Fruit fly (Drosophila melanogaster) whole organism, prepupa: ENCODE data around the gene caz.

Experiments
- Blimp-1 ChIP-seq: fragments of 200-800 bp; sonication (Bioruptor generic); optimal IDR thresholded peaks from 3 replicates; lab custom pipeline; 2017; ENCODE audit warnings: missing biosample characterization, missing genetic modification characterization, mild to moderate bottlenecking, moderate library complexity, missing genetic modification reagents
- CG10631 ChIP-seq: fragments of 200-800 bp; sonication (Bioruptor generic); optimal IDR thresholded peaks from 2 replicates; lab custom pipeline; 2016; ENCODE audit warnings: missing biosample characterization, missing genetic modification characterization
- CG10669 ChIP-seq: fragments of 200-800 bp; sonication (Bioruptor generic); optimal IDR thresholded peaks from 3 replicates; lab custom pipeline; 2018; ENCODE audit warnings: missing biosample characterization, mild to moderate bottlenecking, missing genetic modification characterization, moderate library complexity
- CG11294 ChIP-seq: fragments of 200-800 bp; sonication (Bioruptor generic); IDR thresholded peaks from 2 replicates; pipeline ENCODE4 v1.3.6; 2022; ENCODE audit warnings: missing biosample characterization, missing genetic modification characterization
- CG11762 ChIP-seq: fragments of 200-800 bp; sonication (Bioruptor generic); optimal IDR thresholded peaks from 3 replicates; lab custom pipeline; 2016; ENCODE audit warnings: missing biosample characterization, missing genetic modification characterization; ENCODE audit not compliant: insufficient read depth
- CG11902 ChIP-seq: fragments of 200-800 bp; sonication (Bioruptor generic); optimal IDR thresholded peaks from 3 replicates; lab custom pipeline; 2016; ENCODE audit warnings: missing biosample characterization, missing genetic modification characterization
- CG1621 ChIP-seq: fragments of 200-800 bp; sonication (Bioruptor generic); optimal IDR thresholded peaks from 3 replicates; lab custom pipeline; 2018; ENCODE audit warnings: missing biosample characterization, mild to moderate bottlenecking, missing genetic modification characterization
- CG16779 ChIP-seq: fragments of 200-800 bp; sonication (Bioruptor generic); optimal IDR thresholded peaks from 3 replicates; lab custom pipeline; 2017; ENCODE audit warnings: missing biosample characterization, mild to moderate bottlenecking, missing genetic modification characterization
- CG3032 ChIP-seq: fragments of 200-800 bp; optimal IDR thresholded peaks from 2 replicates; lab custom pipeline; 2019; ENCODE audit warnings: missing biosample characterization, mild to moderate bottlenecking, missing genetic modification characterization, moderate library complexity
- CG31627 ChIP-seq: fragments of 200-800 bp; sonication (Bioruptor generic); optimal IDR thresholded peaks from 3 replicates; lab custom pipeline; 2016; ENCODE audit warnings: missing biosample characterization, missing genetic modification characterization
- CG34406 ChIP-seq: fragments of 200-800 bp; sonication (Bioruptor generic); optimal IDR thresholded peaks from 3 replicates; lab custom pipeline; 2016; ENCODE audit warnings: missing biosample characterization, missing genetic modification characterization
- CG4318 ChIP-seq: fragments of 200-800 bp; sonication (Bioruptor generic); optimal IDR thresholded peaks from 3 replicates; lab custom pipeline; 2017; ENCODE audit warnings: missing biosample characterization, mild to moderate bottlenecking, missing genetic modification characterization
- CG6276 ChIP-seq: fragments of 200-800 bp; sonication (Bioruptor generic); optimal IDR thresholded peaks from 2 replicates; lab custom pipeline; 2017; ENCODE audit warnings: missing biosample characterization, mild to moderate bottlenecking, missing genetic modification characterization
- CG6792 ChIP-seq: fragments of 200-800 bp; sonication (Bioruptor generic); optimal IDR thresholded peaks from 3 replicates; lab custom pipeline; 2016; ENCODE audit warnings: missing biosample characterization, missing genetic modification characterization
- CG6808 ChIP-seq: fragments of 200-800 bp; sonication (Bioruptor generic); optimal IDR thresholded peaks from 3 replicates; lab custom pipeline; 2017; ENCODE audit warnings: missing biosample characterization, missing genetic modification characterization, mild to moderate bottlenecking, moderate library complexity, missing genetic modification reagents
- CG6854 ChIP-seq: fragments of 200-800 bp; sonication (Bioruptor generic); optimal IDR thresholded peaks from 2 replicates; lab custom pipeline; 2017; ENCODE audit warnings: missing biosample characterization, mild to moderate bottlenecking, missing genetic modification characterization
- CG8119 ChIP-seq: fragments of 200-800 bp; sonication (Bioruptor generic); IDR thresholded peaks from 3 replicates; pipeline ENCODE4 v1.3.6; 2022; ENCODE audit warnings: missing biosample characterization, missing genetic modification characterization
- CG8319 ChIP-seq: fragments of 200-800 bp; sonication (Bioruptor generic); optimal IDR thresholded peaks from 3 replicates; lab custom pipeline; 2016; ENCODE audit warnings: missing biosample characterization, missing genetic modification characterization
- CG8632 ChIP-seq: fragments of 200-800 bp; sonication (Bioruptor generic); optimal IDR thresholded peaks from 3 replicates; lab custom pipeline; 2016; ENCODE audit warnings: missing biosample characterization, missing genetic modification characterization
- CG9139 ChIP-seq: fragments of 200-800 bp; sonication (Bioruptor generic); optimal IDR thresholded peaks from 3 replicates; lab custom pipeline; 2017; ENCODE audit warnings: missing biosample characterization, mild to moderate bottlenecking, missing genetic modification characterization
- Eip78C ChIP-seq: fragments of 200-800 bp; sonication (Bioruptor generic); peaks from one replicate; lab custom pipeline; 2016; ENCODE audit warnings: missing biosample characterization, missing genetic modification characterization
- Eip93F ChIP-seq: fragments of 200-800 bp; sonication (Bioruptor generic); optimal IDR thresholded peaks from 2 replicates; lab custom pipeline; 2016; ENCODE audit warnings: missing biosample characterization, mild to moderate bottlenecking, missing genetic modification characterization
- Ets96B ChIP-seq: fragments of 200-800 bp; optimal IDR thresholded peaks from 2 replicates; lab custom pipeline; 2019; ENCODE audit warnings: missing biosample characterization, mild to moderate bottlenecking, missing genetic modification characterization, moderate library complexity
- Hr38 ChIP-seq: sonication (Bioruptor generic); optimal IDR thresholded peaks from 2 replicates; lab custom pipeline; 2016; ENCODE audit warnings: missing biosample characterization, missing genetic modification characterization
- Hr39 ChIP-seq: fragments of 200-800 bp; sonication (Bioruptor generic); optimal IDR thresholded peaks from 2 replicates; lab custom pipeline; 2016; ENCODE audit warnings: missing biosample characterization, missing genetic modification characterization
- Hr4 ChIP-seq: fragments of 200-800 bp; sonication (Bioruptor generic); optimal IDR thresholded peaks from 3 replicates; lab custom pipeline; 2016; ENCODE audit warnings: missing biosample characterization, missing genetic modification characterization
- Met ChIP-seq: fragments of 200-800 bp; sonication (Bioruptor generic); optimal IDR thresholded peaks from 3 replicates; lab custom pipeline; 2016; ENCODE audit warnings: missing biosample characterization, missing genetic modification characterization
- OdsH ChIP-seq: fragments of 200-800 bp; sonication (Bioruptor generic); optimal IDR thresholded peaks from 3 replicates; lab custom pipeline; 2016; ENCODE audit warnings: missing biosample characterization, missing genetic modification characterization
- Sox102F ChIP-seq: fragments of 200-800 bp; sonication (Bioruptor generic); optimal IDR thresholded peaks from 2 replicates; lab custom pipeline; 2016; ENCODE audit warnings: missing biosample characterization, mild to moderate bottlenecking, missing genetic modification characterization
- Sox15 ChIP-seq: fragments of 200-800 bp; sonication (Bioruptor generic); optimal IDR thresholded peaks from 3 replicates; lab custom pipeline; 2016; ENCODE audit warnings: missing biosample characterization, missing genetic modification characterization
- achi ChIP-seq: fragments of 200-800 bp; sonication (Bioruptor generic); optimal IDR thresholded peaks from 3 replicates; lab custom pipeline; 2016; ENCODE audit warnings: missing biosample characterization, missing genetic modification characterization
- acj6 ChIP-seq: fragments of 200-800 bp; sonication (Bioruptor generic); optimal IDR thresholded peaks from 3 replicates; lab custom pipeline; 2016; ENCODE audit warnings: missing biosample characterization, missing genetic modification characterization
- dac ChIP-seq: fragments of 200-800 bp; sonication (Bioruptor generic); optimal IDR thresholded peaks from 2 replicates; lab custom pipeline; 2017; ENCODE audit warnings: missing biosample characterization, mild to moderate bottlenecking, missing genetic modification characterization
- dsx ChIP-seq: fragments of 200-800 bp; optimal IDR thresholded peaks from 3 replicates; lab custom pipeline; 2019; ENCODE audit warnings: missing biosample characterization, mild to moderate bottlenecking, missing genetic modification characterization, moderate library complexity; ENCODE audit not compliant: poor library complexity, severe bottlenecking
- eg ChIP-seq: fragments of 200-800 bp; sonication (Bioruptor generic); IDR thresholded peaks from 3 replicates; pipeline ENCODE4 v1.3.6; 2022; ENCODE audit warnings: missing biosample characterization, missing genetic modification characterization
- esn ChIP-seq: fragments of 200-800 bp; sonication (Bioruptor generic); optimal IDR thresholded peaks from 2 replicates; lab custom pipeline; 2016; ENCODE audit warnings: missing biosample characterization, mild to moderate bottlenecking, missing genetic modification characterization, moderate library complexity
- fd59A ChIP-seq: fragments of 200-800 bp; sonication (Bioruptor generic); optimal IDR thresholded peaks from 2 replicates; lab custom pipeline; 2017; ENCODE audit warnings: missing biosample characterization, mild to moderate bottlenecking, missing genetic modification characterization, missing genetic modification reagents
- lz ChIP-seq: fragments of 200-800 bp; sonication (Bioruptor generic); optimal IDR thresholded peaks from 3 replicates; lab custom pipeline; 2016; ENCODE audit warnings: missing biosample characterization, missing genetic modification characterization
- pdm3 ChIP-seq: fragments of 200-800 bp; sonication (Bioruptor generic); optimal IDR thresholded peaks from 3 replicates; lab custom pipeline; 2016; ENCODE audit warnings: missing biosample characterization, missing genetic modification characterization
- salr ChIP-seq, 2 experiments: fragments of 200-800 bp; sonication (Bioruptor generic); optimal IDR thresholded peaks; 3 replicates each; lab custom pipeline; 2016 to 2018; ENCODE audit warnings: missing biosample characterization in 2 of 2, missing genetic modification characterization in 2 of 2, mild to moderate bottlenecking in 1 of 2
- spab ChIP-seq: fragments of 200-800 bp; sonication (Bioruptor generic); optimal IDR thresholded peaks from 2 replicates; lab custom pipeline; 2017; ENCODE audit warnings: missing biosample characterization, mild to moderate bottlenecking, missing genetic modification characterization, missing genetic modification reagents
- ss ChIP-seq, 2 experiments: fragments of 200-800 bp; sonication (Bioruptor generic); optimal IDR thresholded peaks; 2 replicates in 1 of 2; 3 replicates in 1 of 2; lab custom pipeline; 2017 to 2018; ENCODE audit warnings: mild to moderate bottlenecking in 2 of 2, missing biosample characterization in 2 of 2, missing genetic modification characterization in 2 of 2, moderate library complexity in 1 of 2
- topi ChIP-seq: fragments of 200-800 bp; sonication (Bioruptor generic); optimal IDR thresholded peaks from 3 replicates; lab custom pipeline; 2016; ENCODE audit warnings: missing biosample characterization, missing genetic modification characterization
- vri ChIP-seq: fragments of 200-800 bp; sonication (Bioruptor generic); optimal IDR thresholded peaks from 3 replicates; lab custom pipeline; 2016; ENCODE audit warnings: missing biosample characterization, mild to moderate bottlenecking, missing genetic modification characterization

The caz gene

dm6 chrX:16288999-16289398, 389 bp downstream of the caz start:
- TF ChIP-seq Hr39 (GFP tag; lab: Kevin White, UChicago): no peak
- no peak for TF ChIP-seq CG3032 (tag; lab: Kevin White, UChicago)
- TF ChIP-seq CG6792: no peak
- TF ChIP-seq CG8119 (GFP tag; lab: Robert Waterston, UW): no peak
- no peak for TF ChIP-seq CG8319
- TF ChIP-seq CG11294 (GFP tag; lab: Robert Waterston, UW): no peak
- TF ChIP-seq Met: no peak
- no peak for TF ChIP-seq lz (GFP tag; lab: Kevin White, UChicago)

dm6 chrX:16292646-16293045, 4.0 kb downstream of the caz start:
- TF ChIP-seq CG10631 (GFP tag; lab: Kevin White, UChicago): no peak
- no peak for TF ChIP-seq salr (GFP tag; optimal IDR thresholded peaks at IDR 0.05; lab: Kevin White, UChicago)
- TF ChIP-seq CG1621: no peak
- TF ChIP-seq CG6792: no peak

- TF ChIP-seq achi (GFP tag; lab: Kevin White, UChicago): no peak
- TF ChIP-seq pdm3: no peak
- no peak for TF ChIP-seq OdsH (GFP tag; lab: Kevin White, UChicago)
- no peak for TF ChIP-seq Hr4 (GFP tag; lab: Kevin White, UChicago)
- no peak for TF ChIP-seq acj6
- no peak for TF ChIP-seq CG8119 (GFP tag; lab: Robert Waterston, UW)
- no peak for TF ChIP-seq CG11762
- TF ChIP-seq CG8319: no peak
- TF ChIP-seq dac (GFP tag; lab: Kevin White, UChicago): no peak
- no peak for TF ChIP-seq CG34406 (GFP tag; lab: Kevin White, UChicago)
- no peak for TF ChIP-seq CG6792
- TF ChIP-seq CG9139 (GFP tag; lab: Kevin White, UChicago): no peak
- no peak for TF ChIP-seq Sox102F (GFP tag; lab: Kevin White, UChicago)
- no peak for TF ChIP-seq Hr39 (GFP tag; lab: Kevin White, UChicago)
- TF ChIP-seq CG11902 (GFP tag; lab: Kevin White, UChicago): no peak
- TF ChIP-seq Eip78C: peak; percentile 37
- no peak for TF ChIP-seq Sox15 (GFP tag; lab: Kevin White, UChicago)
- TF ChIP-seq CG6808: no peak
- no peak for TF ChIP-seq CG16779 (tag; lab: Kevin White, UChicago)
- no peak for TF ChIP-seq dsx (GFP tag; lab: Kevin White, UChicago)
- TF ChIP-seq CG1621: no peak
- no peak for TF ChIP-seq spab (GFP tag; lab: Kevin White, UChicago)
- peak; percentile 51 for TF ChIP-seq topi (GFP tag; lab: Kevin White, UChicago)
- no peak for TF ChIP-seq CG8632 (GFP tag; lab: Kevin White, UChicago)
- no peak for TF ChIP-seq CG11294 (GFP tag; lab: Robert Waterston, UW)
- no peak for TF ChIP-seq CG10669 (GFP tag; lab: Kevin White, UChicago)
- TF ChIP-seq lz (GFP tag; lab: Kevin White, UChicago): peak; percentile 36
- no peak for TF ChIP-seq Ets96B (tag; lab: Kevin White, UChicago)
- TF ChIP-seq eg (GFP tag; lab: Robert Waterston, UW): no peak
- TF ChIP-seq salr (GFP tag; optimal IDR thresholded peaks at IDR 0.05; lab: Kevin White, UChicago): no peak
- TF ChIP-seq vri (GFP tag; lab: Kevin White, UChicago): peak; percentile 6
- TF ChIP-seq CG3032 (tag; lab: Kevin White, UChicago): peak; percentile 11
- no peak for TF ChIP-seq CG4318
- peak; percentile 40 for TF ChIP-seq CG31627 (GFP tag; lab: Kevin White, UChicago)
- no peak for TF ChIP-seq Eip93F
- no peak for TF ChIP-seq fd59A (GFP tag; lab: Kevin White, UChicago)
- TF ChIP-seq ss (GFP tag; optimal IDR thresholded peaks at IDR 0.05; lab: Kevin White, UChicago): no peak
- TF ChIP-seq CG10631 (GFP tag; lab: Kevin White, UChicago): no peak
- TF ChIP-seq Hr38 (GFP tag; lab: Kevin White, UChicago): no peak
- peak; percentile 62 for TF ChIP-seq esn (GFP tag; lab: Kevin White, UChicago)
- TF ChIP-seq CG6276: no peak
- no peak for TF ChIP-seq CG6854 (GFP tag; lab: Kevin White, UChicago)
- TF ChIP-seq Blimp-1 (GFP tag; lab: Kevin White, UChicago): peak; percentile 36
Measured at dm6 chrX:16296423-16297292, 8.0 kb downstream of the caz start, which contains the start of gene CG3632. CG3632 (plus strand) TSS chrX:16296671.
